Fruit fly (Drosophila melanogaster): ENCODE results near the gene CG9609.
A peak's percentile ranks its signal among the peaks of the same experiment; 100 is the strongest.

CG9609 gene

dm6 chrX:16793129-16793748 is 6.4 kb upstream of the CG9609 start (continued):
- TF ChIP-seq CG10431 (GFP tag; optimal IDR thresholded peaks at IDR 0.05), result no peak
- TF ChIP-seq CG15269 (tag; optimal IDR thresholded peaks at IDR 0.05), result no peak
- no peak for TF ChIP-seq CG10654 (GFP tag; optimal IDR thresholded peaks at IDR 0.05)
- TF ChIP-seq CG6765 (GFP tag; optimal IDR thresholded peaks at IDR 0.05), result no peak
- TF ChIP-seq odd (GFP tag; optimal IDR thresholded peaks at IDR 0.05), result no peak
- no peak for TF ChIP-seq pan (optimal IDR thresholded peaks at IDR 0.05)
- TF ChIP-seq pan (GFP tag; optimal IDR thresholded peaks at IDR 0.05 in 1 of 2, IDR thresholded peaks at IDR 0.05 in 1 of 2), result no peak
- no peak for TF ChIP-seq CG12659 (GFP tag; optimal IDR thresholded peaks at IDR 0.05)
- no peak for TF ChIP-seq CG6272 (GFP tag; IDR thresholded peaks at IDR 0.05)
- TF ChIP-seq HLH3B (GFP tag; IDR thresholded peaks at IDR 0.05), result no peak
- TF ChIP-seq CG12155 (GFP tag; optimal IDR thresholded peaks at IDR 0.05), result no peak
- no peak for TF ChIP-seq CG11504 (tag; optimal IDR thresholded peaks at IDR 0.05)
- no peak for TF ChIP-seq hkb (optimal IDR thresholded peaks at IDR 0.05)
- TF ChIP-seq hkb (GFP tag; IDR thresholded peaks at IDR 0.05), result 0 out of 2 replicates have a peak, but pooled peaks have one; percentile 8
- TF ChIP-seq CG17328 (GFP tag; IDR thresholded peaks at IDR 0.05), result no peak
- TF ChIP-seq vfl (GFP tag; optimal IDR thresholded peaks at IDR 0.05), result no peak
- TF ChIP-seq CG17359 (tag; optimal IDR thresholded peaks at IDR 0.05), result no peak
- TF ChIP-seq Hmr (GFP tag; optimal IDR thresholded peaks at IDR 0.05), result no peak
- no peak for TF ChIP-seq sima (GFP tag; optimal IDR thresholded peaks at IDR 0.05)
- TF ChIP-seq so (GFP tag; IDR thresholded peaks at IDR 0.05), result no peak
- peak in 1 of 2 experiments; percentile 17 for TF ChIP-seq Trl (optimal IDR thresholded peaks at IDR 0.05)
- TF ChIP-seq Trl (GFP tag; optimal IDR thresholded peaks at IDR 0.05), result no peak
- TF ChIP-seq CG8924 (tag; optimal IDR thresholded peaks at IDR 0.05), result peak; percentile 5
- no peak for TF ChIP-seq dysf (GFP tag; IDR thresholded peaks at IDR 0.05)
- no peak for TF ChIP-seq bsh (GFP tag; optimal IDR thresholded peaks at IDR 0.05)
- TF ChIP-seq usp (GFP tag; optimal IDR thresholded peaks at IDR 0.05), result no peak
- no peak for TF ChIP-seq ATbp (GFP tag; optimal IDR thresholded peaks at IDR 0.05)
- no peak for TF ChIP-seq Atf-2 (GFP tag; optimal IDR thresholded peaks at IDR 0.05)
- TF ChIP-seq croc (GFP tag; conservative IDR thresholded peaks at IDR 0.05), result no peak
- no peak for TF ChIP-seq Gsc (GFP tag; IDR thresholded peaks at IDR 0.05)
- TF ChIP-seq Dip2 (GFP tag; IDR thresholded peaks at IDR 0.05), result no peak
- TF ChIP-seq tll (GFP tag; optimal IDR thresholded peaks at IDR 0.05), result peak in 1 of 2 experiments; percentile 32
- no peak for TF ChIP-seq CG6683 (GFP tag; optimal IDR thresholded peaks at IDR 0.05)
- TF ChIP-seq twi (tag; optimal IDR thresholded peaks at IDR 0.05), result peak; percentile 26
- TF ChIP-seq CG32767 (GFP tag; IDR thresholded peaks at IDR 0.05), result no peak
- TF ChIP-seq Max (GFP tag; optimal IDR thresholded peaks at IDR 0.05), result no peak
- no peak for TF ChIP-seq luna (GFP tag; optimal IDR thresholded peaks at IDR 0.05)
- no peak for TF ChIP-seq shn (GFP tag; optimal IDR thresholded peaks at IDR 0.05)
- TF ChIP-seq onecut (GFP tag; IDR thresholded peaks at IDR 0.05), result peak; percentile 66
- TF ChIP-seq al (GFP tag; IDR thresholded peaks at IDR 0.05), result no peak
- no peak for TF ChIP-seq grn (GFP tag; optimal IDR thresholded peaks at IDR 0.05)
- no peak for TF ChIP-seq CG43689 (GFP tag; IDR thresholded peaks at IDR 0.05)
- TF ChIP-seq Meics (GFP tag; optimal IDR thresholded peaks at IDR 0.05), result no peak
- no peak for TF ChIP-seq CG14860 (GFP tag; IDR thresholded peaks at IDR 0.05; ENCODE audit: partially characterized antibody)
- no peak for TF ChIP-seq Antp (GFP tag; optimal IDR thresholded peaks at IDR 0.05)
- TF ChIP-seq lmd (GFP tag; IDR thresholded peaks at IDR 0.05), result no peak
- no peak for TF ChIP-seq ind (GFP tag; optimal IDR thresholded peaks at IDR 0.05)
- no peak for TF ChIP-seq wek (GFP tag; optimal IDR thresholded peaks at IDR 0.05)
- TF ChIP-seq CG9727 (GFP tag; optimal IDR thresholded peaks at IDR 0.05), result no peak
- no peak for TF ChIP-seq cwo (GFP tag; optimal IDR thresholded peaks at IDR 0.05)
- no peak for TF ChIP-seq CG17568 (GFP tag; optimal IDR thresholded peaks at IDR 0.05)
